Worm (Caenorhabditis elegans) whole organism, L1 larva: ENCODE results near the gene Y73B6BL.288.

Experiments used
- C16A3.4 ChIP-seq: fragments of 150-350 bp; optimal IDR thresholded peaks from 2 replicates; lab custom pipeline; 2014; ENCODE audit warnings: missing biosample characterization, missing genetic modification characterization
- C34B4.2 ChIP-seq: sonication (generic microtip); optimal IDR thresholded peaks from 2 replicates; lab custom pipeline; 2017; ENCODE audit warnings: mild to moderate bottlenecking, missing genetic modification characterization, missing compliant biosample characterization
- F16B12.6 ChIP-seq: fragments of 150-350 bp; optimal IDR thresholded peaks from 2 replicates; lab custom pipeline; 2014; ENCODE audit warnings: missing biosample characterization, missing genetic modification characterization
- Y116A8C.19 ChIP-seq: sonication (generic microtip); optimal IDR thresholded peaks from 2 replicates; lab custom pipeline; 2016; ENCODE audit warnings: missing compliant biosample characterization, missing genetic modification characterization, borderline replicate concordance
- ama-1 ChIP-seq: fragments of 150-350 bp; optimal IDR thresholded peaks from 2 replicates; lab custom pipeline; 2014
- blmp-1 ChIP-seq: fragments of 150-350 bp; optimal IDR thresholded peaks from 2 replicates; lab custom pipeline; 2014; ENCODE audit warnings: missing biosample characterization, missing genetic modification characterization
- ceh-63 ChIP-seq: fragments of 200-800 bp; sonication (Bioruptor generic); optimal IDR thresholded peaks from 2 replicates; lab custom pipeline; 2018; ENCODE audit warnings: mild to moderate bottlenecking, missing genetic modification characterization, missing compliant biosample characterization
- ceh-88 ChIP-seq: fragments of 200-800 bp; sonication (Bioruptor generic); IDR thresholded peaks from 2 replicates; pipeline ENCODE4 v1.3.6; 2022; ENCODE audit warnings: missing genetic modification characterization, missing compliant biosample characterization
- ceh-90 ChIP-seq: sonication (generic microtip); optimal IDR thresholded peaks from 2 replicates; lab custom pipeline; 2016; ENCODE audit warnings: missing genetic modification characterization, missing compliant biosample characterization
- egl-27 ChIP-seq, 2 experiments: fragments of 150-350 bp in 1 of 2; sonication (generic microtip); optimal IDR thresholded peaks; 3 replicates each; lab custom pipeline; 2017 to 2018; ENCODE audit warnings: missing biosample characterization in 2 of 2, missing genetic modification characterization in 2 of 2, missing genetic modification reagents in 2 of 2
- elt-3 ChIP-seq, 6 experiments: fragments of 150-350 bp in 1 of 6; sonication (generic microtip); optimal IDR thresholded peaks; 2 replicates each; lab custom pipeline; 2017 to 2018; ENCODE audit warnings: missing biosample characterization in 6 of 6, missing genetic modification characterization in 6 of 6, inconsistent platforms in 1 of 6
- ets-5 ChIP-seq: fragments of 200-800 bp; sonication (Bioruptor generic); IDR thresholded peaks from 2 replicates; pipeline ENCODE4 v1.3.6; 2022; ENCODE audit warnings: missing genetic modification characterization, missing compliant biosample characterization
- fkh-10 ChIP-seq: sonication (generic microtip); optimal IDR thresholded peaks from 2 replicates; lab custom pipeline; 2017; ENCODE audit warnings: missing biosample characterization, missing genetic modification reagents, missing genetic modification characterization
- fkh-8 ChIP-seq: sonication (generic microtip); optimal IDR thresholded peaks from 2 replicates; lab custom pipeline; 2016; ENCODE audit warnings: mild to moderate bottlenecking, missing genetic modification characterization, missing compliant biosample characterization
- fos-1 ChIP-seq: fragments of 150-350 bp; optimal IDR thresholded peaks from 2 replicates; lab custom pipeline; 2014; ENCODE audit warnings: missing biosample characterization, missing genetic modification characterization
- grh-1 ChIP-seq: fragments of 200-800 bp; sonication (Bioruptor generic); IDR thresholded peaks from 2 replicates; pipeline ENCODE4 v1.3.6; 2022; ENCODE audit warnings: missing genetic modification reagents, missing genetic modification characterization, missing compliant biosample characterization
- hlh-4 ChIP-seq: sonication (generic microtip); optimal IDR thresholded peaks from 2 replicates; lab custom pipeline; 2016; ENCODE audit warnings: mild to moderate bottlenecking, missing genetic modification characterization, missing compliant biosample characterization
- hpl-2 ChIP-seq: fragments of 150-350 bp; optimal IDR thresholded peaks from 2 replicates; lab custom pipeline; 2014; ENCODE audit warnings: missing biosample characterization, missing genetic modification reagents, missing genetic modification characterization
- irx-1 ChIP-seq: sonication (generic microtip); optimal IDR thresholded peaks from 2 replicates; lab custom pipeline; 2016; ENCODE audit warnings: missing genetic modification characterization, missing compliant biosample characterization
- jun-1 ChIP-seq: fragments of 150-350 bp; optimal IDR thresholded peaks from 2 replicates; lab custom pipeline; 2014; ENCODE audit warnings: missing biosample characterization, missing genetic modification reagents, missing genetic modification characterization
- lin-15B ChIP-seq: fragments of 150-350 bp; sonication (generic microtip); optimal IDR thresholded peaks from 3 replicates; lab custom pipeline; 2014; ENCODE audit warnings: missing biosample characterization, missing genetic modification characterization
- lin-35 ChIP-seq, 2 experiments: fragments of 150-350 bp; optimal IDR thresholded peaks; 2 replicates each; lab custom pipeline; 2014; ENCODE audit warnings: missing biosample characterization in 2 of 2, missing genetic modification characterization in 2 of 2, missing genetic modification reagents in 2 of 2
- lin-39 ChIP-seq: fragments of 150-350 bp; optimal IDR thresholded peaks from 2 replicates; lab custom pipeline; 2014; ENCODE audit warnings: missing biosample characterization, missing genetic modification reagents, missing genetic modification characterization
- lir-3 ChIP-seq: sonication (generic microtip); optimal IDR thresholded peaks from 2 replicates; lab custom pipeline; 2016; ENCODE audit warnings: mild to moderate bottlenecking, missing genetic modification characterization, moderate library complexity, missing compliant biosample characterization; ENCODE audit not compliant: poor library complexity
- mdl-1 ChIP-seq, 2 experiments: fragments of 150-350 bp; optimal IDR thresholded peaks; 2 replicates each; lab custom pipeline; 2014 to 2017; ENCODE audit warnings: missing biosample characterization in 2 of 2, missing genetic modification characterization in 2 of 2, inconsistent platforms in 1 of 2
- mep-1 ChIP-seq: fragments of 150-350 bp; optimal IDR thresholded peaks from 2 replicates; lab custom pipeline; 2014; ENCODE audit warnings: missing biosample characterization, missing genetic modification characterization
- nhr-11 ChIP-seq: fragments of 150-350 bp; optimal IDR thresholded peaks from 2 replicates; lab custom pipeline; 2014; ENCODE audit warnings: missing biosample characterization, missing genetic modification characterization
- nhr-12 ChIP-seq: sonication (generic microtip); optimal IDR thresholded peaks from 2 replicates; lab custom pipeline; 2017; ENCODE audit warnings: missing biosample characterization, missing genetic modification characterization
- nhr-19 ChIP-seq: fragments of 200-800 bp; sonication (Bioruptor generic); conservative IDR thresholded peaks from 2 replicates; pipeline ENCODE4 v1.3.6; 2022; ENCODE audit warnings: missing genetic modification characterization, missing compliant biosample characterization
- nhr-28 ChIP-seq: fragments of 150-350 bp; optimal IDR thresholded peaks from 2 replicates; lab custom pipeline; 2014; ENCODE audit warnings: missing biosample characterization, missing genetic modification characterization
- nhr-71 ChIP-seq: sonication (generic microtip); optimal IDR thresholded peaks from 2 replicates; lab custom pipeline; 2016; ENCODE audit warnings: mild to moderate bottlenecking, missing genetic modification characterization, moderate library complexity, missing compliant biosample characterization
- nhr-77 ChIP-seq: fragments of 150-350 bp; optimal IDR thresholded peaks from 2 replicates; lab custom pipeline; 2014; ENCODE audit warnings: missing biosample characterization, missing genetic modification characterization
- nhr-84 ChIP-seq: sonication (generic microtip); optimal IDR thresholded peaks from 2 replicates; lab custom pipeline; 2017; ENCODE audit warnings: missing biosample characterization, missing genetic modification characterization
- nhr-85 ChIP-seq: sonication (generic microtip); peaks from one replicate; lab custom pipeline; 2016; ENCODE audit warnings: missing genetic modification characterization, inconsistent platforms, missing compliant biosample characterization
- nhr-90 ChIP-seq: sonication (generic microtip); optimal IDR thresholded peaks from 2 replicates; lab custom pipeline; 2016; ENCODE audit warnings: mild to moderate bottlenecking, missing genetic modification characterization, missing compliant biosample characterization; ENCODE audit not compliant: poor library complexity
- snpc-4 ChIP-seq: fragments of 150-350 bp; optimal IDR thresholded peaks from 2 replicates; lab custom pipeline; 2014; ENCODE audit warnings: missing biosample characterization, missing genetic modification characterization
- sox-4 ChIP-seq: sonication (generic microtip); optimal IDR thresholded peaks from 2 replicates; lab custom pipeline; 2016; ENCODE audit warnings: missing genetic modification characterization, missing compliant biosample characterization
- swsn-7 ChIP-seq: sonication (generic microtip); optimal IDR thresholded peaks from 2 replicates; lab custom pipeline; 2016; ENCODE audit warnings: missing genetic modification characterization, missing compliant biosample characterization
- tbx-2 ChIP-seq: sonication (generic microtip); optimal IDR thresholded peaks from 2 replicates; lab custom pipeline; 2016; ENCODE audit warnings: missing genetic modification characterization, missing compliant biosample characterization
- tlp-1 ChIP-seq: fragments of 150-350 bp; optimal IDR thresholded peaks from 2 replicates; lab custom pipeline; 2014; ENCODE audit warnings: missing biosample characterization, missing genetic modification characterization
- unc-62 ChIP-seq: fragments of 150-350 bp; optimal IDR thresholded peaks from 2 replicates; lab custom pipeline; 2014; ENCODE audit warnings: missing biosample characterization, missing genetic modification reagents, missing genetic modification characterization
- unc-86 ChIP-seq: sonication (generic microtip); optimal IDR thresholded peaks from 2 replicates; lab custom pipeline; 2016; ENCODE audit warnings: missing genetic modification characterization, missing compliant biosample characterization
- xbp-1 ChIP-seq: sonication (generic microtip); optimal IDR thresholded peaks from 2 replicates; lab custom pipeline; 2016; ENCODE audit warnings: missing genetic modification characterization, missing compliant biosample characterization
- zag-1 ChIP-seq: fragments of 150-350 bp; optimal IDR thresholded peaks from 2 replicates; lab custom pipeline; 2014; ENCODE audit warnings: missing biosample characterization, missing genetic modification characterization
- zip-4 ChIP-seq: fragments of 200-800 bp; sonication (Bioruptor generic); optimal IDR thresholded peaks from 2 replicates; lab custom pipeline; 2018; ENCODE audit warnings: mild to moderate bottlenecking, missing genetic modification characterization, moderate library complexity, missing compliant biosample characterization
- ztf-4 ChIP-seq: fragments of 150-350 bp; optimal IDR thresholded peaks from 2 replicates; lab custom pipeline; 2014; ENCODE audit warnings: missing biosample characterization, missing genetic modification characterization

The Y73B6BL.288 gene

ce11 chrIV:6323654-6324224, 18.6 kb downstream of the Y73B6BL.288 start, which contains the start of gene sqd-1 (continued):
- TF ChIP-seq nhr-71 (tag; lab: Kevin White, UChicago) = peak; percentile 99
- peak; percentile 94 for TF ChIP-seq zip-4 (GFP tag; lab: Kevin White, UChicago)
- TF ChIP-seq ets-5 (GFP tag; lab: Robert Waterston, UW) = 0 out of 2 replicates have a peak, but pooled peaks have one; percentile 13
- no peak for TF ChIP-seq unc-62 (GFP tag; lab: Kevin White, UChicago)
- TF ChIP-seq nhr-77 = peak; percentile 89
- TF ChIP-seq unc-86 (tag; lab: Kevin White, UChicago) = peak; percentile 97
- TF ChIP-seq C34B4.2 = peak; percentile 85
- peak; percentile 98 for TF ChIP-seq nhr-19 (GFP tag; lab: Robert Waterston, UW)
- TF ChIP-seq sox-4 (tag; lab: Kevin White, UChicago) = peak; percentile 92
- peak; percentile 95 for TF ChIP-seq ztf-4 (tag; lab: Kevin White, UChicago)
- TF ChIP-seq swsn-7 = peak; percentile 98
- peak; percentile 74 for TF ChIP-seq nhr-11 (tag; lab: Kevin White, UChicago)
- TF ChIP-seq irx-1 (tag; lab: Kevin White, UChicago) = peak; percentile 95
- TF ChIP-seq jun-1 (tag; lab: Kevin White, UChicago) = peak; percentile 96
- peak; percentile 98 for TF ChIP-seq nhr-85
- peak; percentile 95 for TF ChIP-seq mep-1 (tag; lab: Kevin White, UChicago)
- peak; percentile 96 for TF ChIP-seq C16A3.4
- TF ChIP-seq ceh-63 = peak; percentile 93
- TF ChIP-seq fos-1 (tag; lab: Kevin White, UChicago) = peak; percentile 73
- TF ChIP-seq lir-3 (tag; lab: Kevin White, UChicago) = peak; percentile 93
- TF ChIP-seq lin-39 = peak; percentile 92
- peak; percentile 93 for TF ChIP-seq ceh-88 (GFP tag; lab: Robert Waterston, UW)
- peak; percentile 82 for TF ChIP-seq snpc-4 (tag; lab: Kevin White, UChicago)
- peak; percentile 80 for TF ChIP-seq fkh-10 (GFP tag; lab: Kevin White, UChicago)
- peak; percentile 95 for TF ChIP-seq lin-15B (tag; lab: Kevin White, UChicago)
- TF ChIP-seq ceh-90 (tag; lab: Kevin White, UChicago) = peak; percentile 70
- TF ChIP-seq blmp-1 (tag; lab: Kevin White, UChicago) = peak; percentile 77
- peak in 1 of 2 experiments; percentile 92 for TF ChIP-seq mdl-1 (tag; optimal IDR thresholded peaks at IDR 0.05; lab: Kevin White, UChicago)
- peak in 5 of 6 experiments; percentile 74 to 94 (median 86) for TF ChIP-seq elt-3 (tag; optimal IDR thresholded peaks at IDR 0.05; lab: Kevin White, UChicago)
- no peak for TF ChIP-seq hlh-4 (tag; lab: Kevin White, UChicago)
- peak; percentile 8 for TF ChIP-seq zag-1 (tag; lab: Kevin White, UChicago)
- TF ChIP-seq lin-35 (GFP tag; optimal IDR thresholded peaks at IDR 0.05; lab: Kevin White, UChicago) = peak; percentile 89 to 94
- peak; percentile 94 for TF ChIP-seq fkh-8
- TF ChIP-seq xbp-1 (tag; lab: Kevin White, UChicago) = peak; percentile 97
- TF ChIP-seq Y116A8C.19 (tag; lab: Kevin White, UChicago) = peak; percentile 8
- no peak for TF ChIP-seq tlp-1 (tag; lab: Kevin White, UChicago)
- peak; percentile 98 for TF ChIP-seq tbx-2 (tag; lab: Kevin White, UChicago)
- no peak for TF ChIP-seq nhr-84 (tag; lab: Kevin White, UChicago)
- peak; percentile 98 for TF ChIP-seq nhr-90 (tag; lab: Kevin White, UChicago)
- peak; percentile 71 for TF ChIP-seq F16B12.6 (tag; lab: Kevin White, UChicago)
- peak; percentile 97 for TF ChIP-seq grh-1
- peak; percentile 85 for TF ChIP-seq ama-1 (lab: Kevin White, UChicago)
- peak in 1 of 2 experiments; percentile 52 for TF ChIP-seq egl-27 (tag; optimal IDR thresholded peaks at IDR 0.05; lab: Kevin White, UChicago)
- peak; percentile 46 for TF ChIP-seq nhr-12
- no peak for TF ChIP-seq nhr-28 (tag; lab: Kevin White, UChicago)
- TF ChIP-seq hpl-2 (GFP tag; lab: Kevin White, UChicago) = peak; percentile 60
